Worm (Caenorhabditis elegans) whole organism, L2 larva: Measurements from ENCODE around the gene srlf-1.

Experiments used
- C34F6.9 ChIP-seq: fragments of 150-350 bp; optimal IDR thresholded peaks from 2 replicates; lab custom pipeline; 2014; ENCODE audit warnings: missing biosample characterization, missing genetic modification characterization
- F13H6.1 ChIP-seq: sonication (generic microtip); optimal IDR thresholded peaks from 2 replicates; lab custom pipeline; 2016; ENCODE audit warnings: missing genetic modification characterization, missing compliant biosample characterization
- ZK546.5 ChIP-seq: sonication (generic microtip); optimal IDR thresholded peaks from 2 replicates; lab custom pipeline; 2017; ENCODE audit warnings: missing biosample characterization, missing genetic modification characterization
- alr-1 ChIP-seq: fragments of 150-350 bp; optimal IDR thresholded peaks from 2 replicates; lab custom pipeline; 2014; ENCODE audit warnings: missing biosample characterization, missing genetic modification characterization
- aly-2 ChIP-seq: fragments of 150-350 bp; optimal IDR thresholded peaks from 2 replicates; lab custom pipeline; 2014; ENCODE audit warnings: missing biosample characterization, missing genetic modification characterization
- ceh-16 ChIP-seq: fragments of 150-350 bp; optimal IDR thresholded peaks from 2 replicates; lab custom pipeline; 2014; ENCODE audit warnings: missing biosample characterization, missing genetic modification characterization
- ceh-82 ChIP-seq: fragments of 150-350 bp; optimal IDR thresholded peaks from 2 replicates; lab custom pipeline; 2014; ENCODE audit warnings: missing biosample characterization, missing genetic modification characterization
- crh-2 ChIP-seq: sonication (generic microtip); optimal IDR thresholded peaks from 2 replicates; lab custom pipeline; 2017; ENCODE audit warnings: missing biosample characterization, missing genetic modification characterization
- dmd-4 ChIP-seq: sonication (generic microtip); optimal IDR thresholded peaks from 2 replicates; lab custom pipeline; 2017; ENCODE audit warnings: missing biosample characterization, missing genetic modification characterization
- egl-27 ChIP-seq: sonication (generic microtip); optimal IDR thresholded peaks from 3 replicates; lab custom pipeline; 2017; ENCODE audit warnings: missing biosample characterization, missing genetic modification reagents, missing genetic modification characterization
- elt-1 ChIP-seq: fragments of 150-350 bp; optimal IDR thresholded peaks from 2 replicates; lab custom pipeline; 2014; ENCODE audit warnings: missing biosample characterization, missing genetic modification characterization
- fos-1 ChIP-seq: fragments of 150-350 bp; optimal IDR thresholded peaks from 2 replicates; lab custom pipeline; 2014; ENCODE audit warnings: missing biosample characterization, missing genetic modification characterization
- gmeb-1 ChIP-seq: fragments of 150-350 bp; optimal IDR thresholded peaks from 2 replicates; lab custom pipeline; 2014; ENCODE audit warnings: missing biosample characterization, missing genetic modification characterization
- lin-11 ChIP-seq: fragments of 150-350 bp; sonication (generic microtip); optimal IDR thresholded peaks from 2 replicates; lab custom pipeline; 2014; ENCODE audit warnings: missing biosample characterization, missing genetic modification characterization, inconsistent platforms, mixed read lengths
- lin-39 ChIP-seq: fragments of 150-350 bp; optimal IDR thresholded peaks from 2 replicates; lab custom pipeline; 2014; ENCODE audit warnings: missing biosample characterization, missing genetic modification reagents, missing genetic modification characterization
- lsy-2 ChIP-seq, 2 experiments: fragments of 150-350 bp in 1 of 2; sonication (generic microtip) in 1 of 2; optimal IDR thresholded peaks; 2 replicates each; lab custom pipeline; 2014 to 2017; ENCODE audit warnings: missing biosample characterization in 2 of 2, missing genetic modification characterization in 2 of 2
- mab-5 ChIP-seq: fragments of 150-350 bp; optimal IDR thresholded peaks from 2 replicates; lab custom pipeline; 2014; ENCODE audit warnings: missing biosample characterization, missing genetic modification characterization
- mbf-1 ChIP-seq: sonication (generic microtip); optimal IDR thresholded peaks from 2 replicates; lab custom pipeline; 2017; ENCODE audit warnings: missing biosample characterization, missing genetic modification characterization
- nhr-11 ChIP-seq: fragments of 150-350 bp; optimal IDR thresholded peaks from 2 replicates; lab custom pipeline; 2014; ENCODE audit warnings: missing biosample characterization, missing genetic modification characterization
- nhr-12 ChIP-seq: fragments of 150-350 bp; optimal IDR thresholded peaks from 2 replicates; lab custom pipeline; 2014; ENCODE audit warnings: missing biosample characterization, missing genetic modification characterization
- nhr-129 ChIP-seq: fragments of 150-350 bp; optimal IDR thresholded peaks from 2 replicates; lab custom pipeline; 2014; ENCODE audit warnings: missing biosample characterization, missing genetic modification characterization
- nhr-21 ChIP-seq: fragments of 150-350 bp; optimal IDR thresholded peaks from 2 replicates; lab custom pipeline; 2014; ENCODE audit warnings: missing biosample characterization, missing genetic modification characterization
- nhr-237 ChIP-seq: fragments of 150-350 bp; optimal IDR thresholded peaks from 2 replicates; lab custom pipeline; 2014; ENCODE audit warnings: missing biosample characterization, missing genetic modification characterization
- nhr-25 ChIP-seq: fragments of 150-350 bp; sonication (generic microtip); optimal IDR thresholded peaks from 3 replicates; lab custom pipeline; 2014; ENCODE audit warnings: missing biosample characterization, missing genetic modification characterization
- nhr-6 ChIP-seq: fragments of 150-350 bp; optimal IDR thresholded peaks from 2 replicates; lab custom pipeline; 2014; ENCODE audit warnings: missing biosample characterization, missing genetic modification characterization
- nhr-77 ChIP-seq: fragments of 150-350 bp; optimal IDR thresholded peaks from 2 replicates; lab custom pipeline; 2014; ENCODE audit warnings: missing biosample characterization, missing genetic modification characterization
- skn-1 ChIP-seq: sonication (generic microtip); optimal IDR thresholded peaks from 2 replicates; lab custom pipeline; 2017; ENCODE audit warnings: missing biosample characterization, missing genetic modification characterization
- sma-3 ChIP-seq: sonication (generic microtip); optimal IDR thresholded peaks from 2 replicates; lab custom pipeline; 2016; ENCODE audit warnings: missing genetic modification reagents, missing genetic modification characterization, missing compliant biosample characterization
- sma-9 ChIP-seq, 2 experiments: fragments of 150-350 bp in 1 of 2; sonication (generic microtip) in 1 of 2; optimal IDR thresholded peaks; 2 replicates each; lab custom pipeline; 2014 to 2016; ENCODE audit warnings: missing genetic modification characterization in 2 of 2, mild to moderate bottlenecking in 1 of 2, missing biosample characterization in 1 of 2, missing compliant biosample characterization in 1 of 2, missing genetic modification reagents in 1 of 2, moderate library complexity in 1 of 2
- ztf-11 ChIP-seq: sonication (generic microtip); optimal IDR thresholded peaks from 2 replicates; lab custom pipeline; 2017; ENCODE audit warnings: missing biosample characterization, missing genetic modification characterization

The srlf-1 gene

ce11 chrII:7777320-7777978 lies 12.9 kb upstream of the srlf-1 start, which contains the start of gene mthf-1:
Gene mthf-1, minus strand, starts transcription at chrII:7777823.
- peak; percentile 47 for TF ChIP-seq crh-2
- TF ChIP-seq lin-39 (tag; lab: Kevin White, UChicago): no peak
- TF ChIP-seq lin-11: no peak
- peak; percentile 24 for TF ChIP-seq F13H6.1
- no peak for TF ChIP-seq ztf-11
- peak; percentile 71 for TF ChIP-seq sma-9 (GFP tag; optimal IDR thresholded peaks at IDR 0.05; lab: Kevin White, UChicago)
- no peak for TF ChIP-seq sma-9 (tag; optimal IDR thresholded peaks at IDR 0.05; lab: Kevin White, UChicago)
- no peak for TF ChIP-seq nhr-237 (tag; lab: Kevin White, UChicago)
- TF ChIP-seq nhr-21 (tag; lab: Kevin White, UChicago): peak; percentile 45
- no peak for TF ChIP-seq alr-1
- no peak for TF ChIP-seq ceh-16
- TF ChIP-seq nhr-25 (tag; lab: Kevin White, UChicago): peak; percentile 26
- no peak for TF ChIP-seq dmd-4
- peak; percentile 65 for TF ChIP-seq fos-1 (tag; lab: Kevin White, UChicago)
- TF ChIP-seq sma-3 (GFP tag; lab: Kevin White, UChicago): peak; percentile 37
- TF ChIP-seq gmeb-1 (tag; lab: Kevin White, UChicago): no peak
- peak in 1 of 2 experiments; percentile 5 for TF ChIP-seq lsy-2 (tag; optimal IDR thresholded peaks at IDR 0.05; lab: Kevin White, UChicago)

- no peak for TF ChIP-seq nhr-12 (tag; lab: Kevin White, UChicago)
- TF ChIP-seq nhr-21 (tag; lab: Kevin White, UChicago): no peak
- no peak for TF ChIP-seq nhr-6
- no peak for TF ChIP-seq elt-1
- TF ChIP-seq F13H6.1: no peak
- TF ChIP-seq crh-2: no peak
- no peak for TF ChIP-seq skn-1 (tag; lab: Kevin White, UChicago)
- TF ChIP-seq C34F6.9 (tag; lab: Kevin White, UChicago): no peak
- no peak for TF ChIP-seq nhr-129
- TF ChIP-seq ztf-11: no peak
- no peak for TF ChIP-seq nhr-11 (tag; lab: Kevin White, UChicago)
- no peak for TF ChIP-seq nhr-77 (tag; lab: Kevin White, UChicago)
- no peak for TF ChIP-seq alr-1
- no peak for TF ChIP-seq lin-39 (tag; lab: Kevin White, UChicago)
- TF ChIP-seq mab-5 (tag; lab: Kevin White, UChicago): no peak
- TF ChIP-seq mbf-1 (tag; lab: Kevin White, UChicago): no peak
- no peak for TF ChIP-seq nhr-25 (tag; lab: Kevin White, UChicago)
- TF ChIP-seq ZK546.5 (tag; lab: Kevin White, UChicago): no peak
- TF ChIP-seq ceh-82 (tag; lab: Kevin White, UChicago): no peak
Observed at ce11 chrII:7778273-7778672, 12.1 kb upstream of the srlf-1 start.

DNA sequence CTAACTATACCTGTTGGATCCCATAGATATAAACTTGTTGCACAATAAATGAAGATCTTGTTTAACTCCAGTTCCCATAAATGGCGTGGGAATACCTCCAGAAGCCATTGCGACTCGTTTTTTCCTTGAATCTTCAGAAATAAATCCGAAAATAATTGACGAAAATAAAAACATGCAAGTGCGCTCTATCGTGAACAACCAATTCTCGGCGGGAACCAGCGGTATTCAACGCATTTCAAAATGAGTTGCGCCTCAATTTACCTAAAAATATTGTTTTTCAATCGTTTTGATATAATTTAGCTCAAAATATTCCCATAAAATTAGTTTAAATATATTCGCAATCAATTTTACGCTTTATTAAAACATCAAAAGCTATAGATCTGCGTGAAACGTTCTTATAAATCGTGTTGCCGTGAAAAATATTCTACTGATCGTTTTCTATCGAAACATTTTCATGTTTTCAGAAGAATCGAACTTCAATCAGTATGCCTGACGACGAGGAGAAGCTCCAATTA lies 9.2 kb upstream of the srlf-1 start, which contains the start of the genes snpc-1.1 and spdl-1:
Gene snpc-1.1 (minus strand): TSS at position 200 of the 515 bp plus-strand sequence.
Gene spdl-1 (plus strand): TSS at position 465 of the 515 bp plus-strand sequence.
- TF ChIP-seq C34F6.9 (tag; lab: Kevin White, UChicago) (peak; percentile 55), lsy-2 (tag; optimal IDR thresholded peaks at IDR 0.05; lab: Kevin White, UChicago) (peak in 1 of 2 experiments; percentile 0), nhr-12 (tag; lab: Kevin White, UChicago) (no peak), nhr-129 (peak; percentile 47), gmeb-1 (tag; lab: Kevin White, UChicago) (peak; percentile 50)

DNA sequence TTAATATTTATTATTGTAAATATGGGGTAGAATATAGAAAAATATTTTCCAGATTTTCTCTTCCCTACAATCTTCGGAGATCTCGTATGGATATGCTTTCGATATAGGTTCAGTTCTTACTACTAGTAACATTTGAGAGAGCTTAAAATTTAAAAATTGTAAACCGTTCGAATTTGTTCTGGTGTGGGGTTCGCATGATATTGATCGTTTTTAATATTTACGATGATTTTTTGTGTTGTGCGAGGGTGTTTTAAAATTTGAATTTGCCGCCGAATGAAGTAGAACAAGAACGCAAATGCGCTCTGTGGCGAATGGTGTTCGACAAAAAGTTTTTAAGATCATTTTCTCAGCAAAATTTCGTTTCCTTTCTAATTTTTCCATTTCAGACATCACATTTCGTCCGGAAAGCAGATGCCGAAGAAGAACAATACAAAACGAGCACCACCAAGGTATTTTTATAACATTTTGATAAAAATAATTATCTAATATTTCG lies 6.9 kb upstream of the srlf-1 start, which contains the start of gene skr-17:
Gene skr-17 (plus strand): TSS at position 51 of the 493 bp plus-strand sequence.
- TF ChIP-seq nhr-6 (no peak), aly-2 (no peak), ceh-16 (no peak)

DNA sequence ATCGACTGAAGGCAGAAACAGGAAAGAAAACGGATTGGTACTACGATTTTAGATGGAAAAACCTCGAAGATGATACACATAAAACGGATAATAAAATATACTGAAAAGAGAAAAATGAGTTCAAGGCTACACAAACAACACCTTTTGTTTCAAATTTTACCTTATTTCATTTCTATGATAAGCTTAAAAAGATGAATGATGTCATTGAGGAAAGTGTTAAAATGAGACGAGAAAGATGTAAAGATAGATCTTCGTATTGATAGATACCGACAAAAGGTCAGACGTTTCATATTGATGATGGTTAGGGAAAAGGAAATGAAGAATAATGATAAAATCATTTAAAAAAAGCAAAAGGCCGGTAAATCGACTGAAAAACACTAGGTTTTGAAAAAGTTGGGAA lies 786 bp upstream of the srlf-1 start:
- TF ChIP-seq nhr-25 (tag; lab: Kevin White, UChicago) (peak; percentile 58), nhr-21 (tag; lab: Kevin White, UChicago) (peak; percentile 33), egl-27 (tag; lab: Kevin White, UChicago) (peak; percentile 37), fos-1 (tag; lab: Kevin White, UChicago) (peak; percentile 20), dmd-4 (no peak)
- TF ChIP-seq, all 48 proteins: peak for 4
